Worm (Caenorhabditis elegans) whole organism, young adult: ENCODE results near the gene sri-40.
"Not testable (repeated sequence)": the region's sequence is repeated elsewhere in the genome, so short reads cannot be mapped to it uniquely, and the experiment has no call there.

ENCODE experiments used
- F57C9.4 ChIP-seq: sonication (generic microtip); optimal IDR thresholded peaks from 2 replicates; lab custom pipeline; 2017; ENCODE audit warnings: mild to moderate bottlenecking, missing genetic modification characterization, missing compliant biosample characterization
- T26A5.8 ChIP-seq: sonication (generic microtip); optimal IDR thresholded peaks from 2 replicates; lab custom pipeline; 2016; ENCODE audit warnings: missing genetic modification characterization, missing compliant biosample characterization
- ama-1 ChIP-seq, 3 experiments: fragments of 150-350 bp in 1 of 3; sonication (generic microtip) in 2 of 3; optimal IDR thresholded peaks; 2 replicates each; lab custom pipeline; 2014 to 2018; ENCODE audit warnings: missing biosample characterization in 2 of 3, missing genetic modification characterization in 2 of 3, missing genetic modification reagents in 2 of 3
- athp-1 ChIP-seq: sonication (generic microtip); optimal IDR thresholded peaks from 2 replicates; lab custom pipeline; 2017; ENCODE audit warnings: mild to moderate bottlenecking, missing genetic modification characterization, missing compliant biosample characterization
- ets-4 ChIP-seq: fragments of 200-800 bp; sonication (Bioruptor generic); optimal IDR thresholded peaks from 2 replicates; lab custom pipeline; 2018; ENCODE audit warnings: mild to moderate bottlenecking, missing genetic modification characterization, missing compliant biosample characterization
- madf-8 ChIP-seq: fragments of 200-800 bp; sonication (Bioruptor generic); conservative IDR thresholded peaks from 2 replicates; pipeline ENCODE4 v1.3.6; 2022; ENCODE audit warnings: missing genetic modification reagents, missing genetic modification characterization, missing compliant biosample characterization
- mxl-1 ChIP-seq: sonication (generic microtip); optimal IDR thresholded peaks from 2 replicates; lab custom pipeline; 2016; ENCODE audit warnings: missing genetic modification characterization, missing compliant biosample characterization
- nfya-1 ChIP-seq: sonication (generic microtip); optimal IDR thresholded peaks from 2 replicates; lab custom pipeline; 2017; ENCODE audit warnings: antibody characterized with exemption, missing compliant biosample characterization, missing genetic modification characterization, borderline replicate concordance; ENCODE audit not compliant: insufficient read depth
- pbrm-1 ChIP-seq: fragments of 200-800 bp; sonication (Bioruptor generic); IDR thresholded peaks from 2 replicates; pipeline ENCODE4 v1.3.6; 2022; ENCODE audit warnings: missing genetic modification reagents, missing genetic modification characterization, missing compliant biosample characterization
- snpc-4 ChIP-seq, 5 experiments: fragments of 150-350 bp in 1 of 5; sonication (generic microtip) in 4 of 5; optimal IDR thresholded peaks; 2 replicates each; lab custom pipeline; 2014 to 2018; ENCODE audit warnings: missing genetic modification characterization in 5 of 5, missing biosample characterization in 3 of 5, antibody characterized with exemption in 2 of 5, mild to moderate bottlenecking in 2 of 5, missing compliant biosample characterization in 2 of 5, missing genotype in 2 of 5, moderate library complexity in 2 of 5, missing genetic modification reagents in 1 of 5
- sptf-2 ChIP-seq: fragments of 200-800 bp; sonication (Bioruptor generic); optimal IDR thresholded peaks from 2 replicates; lab custom pipeline; 2018; ENCODE audit warnings: mild to moderate bottlenecking, missing genetic modification characterization, missing compliant biosample characterization
- unc-130 ChIP-seq: sonication (generic microtip); optimal IDR thresholded peaks from 2 replicates; lab custom pipeline; 2016; ENCODE audit warnings: missing genetic modification reagents, missing genetic modification characterization, missing compliant biosample characterization
- ztf-3 ChIP-seq: fragments of 200-800 bp; sonication (Bioruptor generic); optimal IDR thresholded peaks from 2 replicates; lab custom pipeline; 2018; ENCODE audit warnings: mild to moderate bottlenecking, missing genetic modification characterization, missing compliant biosample characterization

- TF ChIP-seq ztf-3 (GFP tag; lab: Kevin White, UChicago); ama-1 (optimal IDR thresholded peaks at IDR 0.05; lab: Kevin White, UChicago); ama-1 (GFP tag; optimal IDR thresholded peaks at IDR 0.05; lab: Kevin White, UChicago); athp-1; T26A5.8 (tag; lab: Kevin White, UChicago); madf-8; ets-4 (GFP tag; lab: Kevin White, UChicago); snpc-4 (GFP tag; optimal IDR thresholded peaks at IDR 0.05; lab: Kevin White, UChicago); snpc-4 (tag; optimal IDR thresholded peaks at IDR 0.05; lab: Kevin White, UChicago); F57C9.4 (tag; lab: Kevin White, UChicago); mxl-1; unc-130 (GFP tag; lab: Kevin White, UChicago); pbrm-1 (GFP tag; lab: Robert Waterston, UW); sptf-2; nfya-1 (tag; lab: Kevin White, UChicago): not testable (repeated sequence)
Measured at ce11 chrII:3201242-3201641, 23.5 kb downstream of the sri-40 start, which contains the start of gene sri-48.
